Worm (Caenorhabditis elegans): ENCODE data around the gene T14B4.9.
A peak's percentile ranks its signal among the peaks of the same experiment; 100 is the strongest.

Gene T14B4.9

DNA sequence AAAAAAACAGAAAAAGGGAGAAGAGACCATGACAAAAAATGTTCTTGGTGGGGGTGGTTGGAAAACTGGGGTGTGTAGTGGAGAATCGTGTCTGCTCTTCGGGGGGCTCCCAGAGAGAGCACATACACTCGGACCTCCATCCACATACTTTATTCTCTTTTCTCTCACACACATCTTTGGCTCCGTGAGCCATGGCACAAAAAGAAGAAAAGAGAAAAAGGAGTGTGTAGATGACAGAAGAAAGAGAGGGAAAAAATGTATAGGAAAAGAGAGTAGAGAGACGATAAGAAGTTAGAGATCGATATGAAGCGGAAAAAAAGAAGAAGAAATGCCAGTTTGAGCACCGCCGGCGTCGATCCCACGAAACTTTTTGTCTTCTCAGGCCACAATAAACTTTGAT, 24.6 kb downstream of the T14B4.9 start (continued):
- no peak for TF ChIP-seq nhr-27 (tag; optimal IDR thresholded peaks at IDR 0.05)

DNA sequence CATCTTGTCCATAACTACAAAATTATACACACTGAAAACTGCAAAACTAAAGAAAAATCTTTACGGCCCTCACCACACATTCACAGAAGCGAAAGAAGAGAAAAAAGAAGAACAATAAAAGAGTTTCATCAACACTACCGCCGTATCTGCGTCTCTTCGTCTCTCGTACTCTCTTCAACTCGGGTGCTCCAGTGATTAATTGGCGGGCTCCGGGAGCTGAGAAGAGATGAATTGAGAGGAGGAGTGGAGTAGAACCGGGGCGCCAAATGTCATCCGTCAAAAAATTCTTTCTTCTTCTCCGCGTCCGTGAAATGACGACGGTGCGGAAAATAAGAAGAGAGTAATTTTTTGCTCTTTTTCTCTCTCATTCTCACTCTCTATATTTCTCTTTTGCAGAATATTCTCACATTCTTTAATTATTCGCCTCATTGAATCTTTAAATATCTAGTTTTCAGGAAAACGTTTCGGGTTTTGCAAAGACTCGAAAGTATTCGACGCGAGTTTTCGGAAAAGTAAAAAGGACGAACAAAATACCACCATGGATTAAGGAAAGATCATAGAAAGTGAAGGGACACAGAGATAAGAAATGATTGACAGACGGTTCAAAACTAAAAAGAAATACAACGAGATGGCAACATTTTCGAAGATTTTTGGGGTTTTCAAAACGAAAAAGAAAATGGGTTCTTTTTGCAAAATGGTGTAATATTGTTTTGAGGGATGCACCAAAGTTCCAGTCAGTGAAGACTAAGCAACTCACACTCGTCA, 25.9 kb downstream of the T14B4.9 start:
- TF ChIP-seq nhr-27 (tag; optimal IDR thresholded peaks at IDR 0.05) (no peak), hmg-1.2 (GFP tag; IDR thresholded peaks at IDR 0.05) (peak; percentile 51; the same call in 1 of the 2 replicates), let-607 (tag; optimal IDR thresholded peaks at IDR 0.05) (no peak), cebp-2 (GFP tag; IDR thresholded peaks at IDR 0.05) (no peak), F22D6.2 (tag; optimal IDR thresholded peaks at IDR 0.05) (no peak), somi-1 (GFP tag; optimal IDR thresholded peaks at IDR 0.05) (peak; percentile 21), ZK185.1 (tag; optimal IDR thresholded peaks at IDR 0.05; ENCODE audit: poor library complexity, severe bottlenecking) (no peak), fkh-3 (tag; optimal IDR thresholded peaks at IDR 0.05) (no peak), akir-1 (GFP tag; optimal IDR thresholded peaks at IDR 0.05) (no peak), rcor-1 (GFP tag; IDR thresholded peaks at IDR 0.05) (no peak), nhr-179 (tag; optimal IDR thresholded peaks at IDR 0.05) (no peak), F55B11.4 (tag; optimal IDR thresholded peaks at IDR 0.05; ENCODE audit: borderline replicate concordance, insufficient read depth) (no peak), dpl-1 (GFP tag; optimal IDR thresholded peaks at IDR 0.05) (no peak)

DNA sequence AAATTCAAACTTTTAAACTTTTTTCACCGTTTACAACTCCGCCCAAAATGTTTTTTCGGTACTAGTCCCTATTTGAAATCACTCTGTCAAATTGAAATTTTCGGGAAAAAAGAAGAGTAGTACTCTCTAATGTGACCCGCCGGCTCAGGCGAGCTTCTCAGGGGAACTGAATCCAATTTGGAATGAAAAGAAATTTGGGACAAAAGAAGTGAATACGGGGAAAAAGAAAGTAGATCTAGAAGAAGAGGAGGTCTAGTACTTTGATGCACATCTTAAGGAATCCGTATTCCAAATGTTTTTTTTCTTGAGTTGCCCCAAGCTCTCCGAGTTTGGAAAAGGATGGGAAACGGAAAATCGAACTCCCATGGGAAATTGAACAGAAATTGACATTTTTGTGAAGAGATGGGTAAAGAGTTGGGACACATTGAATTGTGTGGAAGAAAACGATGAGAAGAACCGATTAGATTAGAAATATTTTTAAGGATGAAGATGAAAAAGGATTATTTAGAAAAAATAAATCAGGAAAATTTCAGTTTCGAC, 27.0 kb downstream of the T14B4.9 start:
- TF ChIP-seq madf-10 (tag; optimal IDR thresholded peaks at IDR 0.05) (no peak), gei-17 (GFP tag; optimal IDR thresholded peaks at IDR 0.05) (no peak), Y95B8A.8 (GFP tag; IDR thresholded peaks at IDR 0.05) (no peak), ets-4 (GFP tag; optimal IDR thresholded peaks at IDR 0.05) (no peak), ztf-26 (tag; optimal IDR thresholded peaks at IDR 0.05) (no peak), mel-28 (tag; optimal IDR thresholded peaks at IDR 0.05; ENCODE audit: borderline replicate concordance) (no peak), madf-3 (GFP tag; IDR thresholded peaks at IDR 0.05) (no peak), cebp-1 (GFP tag; IDR thresholded peaks at IDR 0.05) (no peak), cebp-1 (tag; optimal IDR thresholded peaks at IDR 0.05) (no peak), nhr-179 (tag; optimal IDR thresholded peaks at IDR 0.05) (no peak), sdz-38 (tag; optimal IDR thresholded peaks at IDR 0.05) (no peak), chd-7 (tag; optimal IDR thresholded peaks at IDR 0.05) (no peak), nfya-2 (GFP tag; IDR thresholded peaks at IDR 0.05) (no peak), K12H6.12 (tag; optimal IDR thresholded peaks at IDR 0.05) (no peak), hmg-1.2 (GFP tag; IDR thresholded peaks at IDR 0.05) (no peak), ceh-58 (GFP tag; IDR thresholded peaks at IDR 0.05) (no peak), rpc-1 (optimal IDR thresholded peaks at IDR 0.05) (no peak), rpc-1 (tag; optimal IDR thresholded peaks at IDR 0.05) (no peak)

DNA sequence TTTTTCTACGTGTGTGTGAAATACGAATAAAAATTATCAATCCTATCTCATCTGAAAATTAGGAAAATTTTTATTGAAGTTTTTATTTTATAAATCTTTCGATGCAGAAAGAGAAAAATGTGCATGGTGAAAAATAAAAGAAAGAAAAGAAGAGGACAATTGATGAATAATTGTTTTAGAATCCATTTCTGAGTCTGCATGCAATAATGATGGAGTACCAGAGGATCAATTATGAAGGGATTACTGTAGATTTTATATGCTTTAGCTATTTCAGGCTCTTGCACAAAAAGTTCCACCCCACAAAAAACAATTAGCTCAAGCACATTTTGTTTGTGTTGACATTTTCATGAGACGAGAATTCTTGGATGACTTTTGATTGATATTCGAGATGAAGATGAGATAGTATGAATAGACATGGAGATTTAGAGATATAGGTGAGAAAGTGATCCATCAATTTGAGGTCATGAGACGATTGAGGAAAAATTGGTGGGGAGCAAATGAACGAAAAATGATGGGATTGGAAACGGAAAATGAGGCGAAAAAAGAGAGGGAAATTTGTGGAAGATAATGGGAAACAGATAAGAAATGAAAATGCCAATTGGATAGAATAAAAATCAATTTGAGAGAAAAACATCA, 27.9 kb downstream of the T14B4.9 start, which contains the start of gene rpy-1:
Gene rpy-1, minus strand, starts transcription at position 51 of the 636 bp plus-strand sequence.
- TF ChIP-seq lin-54 (GFP tag; optimal IDR thresholded peaks at IDR 0.05) (no peak), nhr-120 (GFP tag; IDR thresholded peaks at IDR 0.05) (no peak), madf-8 (GFP tag; conservative IDR thresholded peaks at IDR 0.05) (no peak), snpc-1.3 (tag; optimal IDR thresholded peaks at IDR 0.05; ENCODE audit: insufficient read depth) (no peak), T26A5.8 (tag; optimal IDR thresholded peaks at IDR 0.05) (no peak)

Measured in whole organism, young adult.